Worm (Caenorhabditis elegans): ENCODE results near the gene B0244.9.

The B0244.9 gene

ce11 chrIII:5708024-5708423 is 22.8 kb downstream of the B0244.9 start:
- TF ChIP-seq med-1 (GFP tag; optimal IDR thresholded peaks at IDR 0.05; ENCODE audit: insufficient read depth) (no peak), ztf-29 (GFP tag; IDR thresholded peaks at IDR 0.05) (no peak), ref-1 (GFP tag; conservative IDR thresholded peaks at IDR 0.05) (no peak), cog-1 (tag; optimal IDR thresholded peaks at IDR 0.05) (no peak), ztf-23 (GFP tag; IDR thresholded peaks at IDR 0.05) (no peak), tab-1 (GFP tag; IDR thresholded peaks at IDR 0.05) (no peak), flt-1 (GFP tag; IDR thresholded peaks at IDR 0.05) (no peak), T22C8.4 (GFP tag; IDR thresholded peaks at IDR 0.05) (no peak), klf-2 (GFP tag; conservative IDR thresholded peaks at IDR 0.05) (no peak)

ce11 chrIII:5707546-5707945 is 23.3 kb downstream of the B0244.9 start:
- TF ChIP-seq T22C8.4 (GFP tag; IDR thresholded peaks at IDR 0.05), result no peak
- no peak for TF ChIP-seq ztf-29 (GFP tag; IDR thresholded peaks at IDR 0.05)
- no peak for TF ChIP-seq med-1 (GFP tag; optimal IDR thresholded peaks at IDR 0.05; ENCODE audit: insufficient read depth)
- no peak for TF ChIP-seq flt-1 (GFP tag; IDR thresholded peaks at IDR 0.05)
- no peak for TF ChIP-seq ref-1 (GFP tag; conservative IDR thresholded peaks at IDR 0.05)
- no peak for TF ChIP-seq cog-1 (tag; optimal IDR thresholded peaks at IDR 0.05)

ce11 chrIII:5706077-5706627 is 24.7 kb downstream of the B0244.9 start, which contains the start of gene rpl-23:
TSS of gene rpl-23 (minus strand) at chrIII:5706127.
- TF ChIP-seq ztf-23 (GFP tag; IDR thresholded peaks at IDR 0.05), result no peak
- no peak for TF ChIP-seq klf-2 (GFP tag; conservative IDR thresholded peaks at IDR 0.05)
- TF ChIP-seq flt-1 (GFP tag; IDR thresholded peaks at IDR 0.05), result peak; percentile 66
- no peak for TF ChIP-seq tab-1 (GFP tag; IDR thresholded peaks at IDR 0.05)
- no peak for TF ChIP-seq med-1 (GFP tag; optimal IDR thresholded peaks at IDR 0.05; ENCODE audit: insufficient read depth)
- no peak for TF ChIP-seq ref-1 (GFP tag; conservative IDR thresholded peaks at IDR 0.05)
- peak; percentile 54 for TF ChIP-seq cog-1 (tag; optimal IDR thresholded peaks at IDR 0.05)
- TF ChIP-seq T22C8.4 (GFP tag; IDR thresholded peaks at IDR 0.05), result peak; percentile 96
- no peak for TF ChIP-seq ztf-29 (GFP tag; IDR thresholded peaks at IDR 0.05)

- TF ChIP-seq cog-1 (tag; optimal IDR thresholded peaks at IDR 0.05) (no peak), med-1 (GFP tag; optimal IDR thresholded peaks at IDR 0.05; ENCODE audit: insufficient read depth) (no peak), ztf-29 (GFP tag; IDR thresholded peaks at IDR 0.05) (no peak), tab-1 (GFP tag; IDR thresholded peaks at IDR 0.05) (no peak), flt-1 (GFP tag; IDR thresholded peaks at IDR 0.05) (no peak), klf-2 (GFP tag; conservative IDR thresholded peaks at IDR 0.05) (no peak), ref-1 (GFP tag; conservative IDR thresholded peaks at IDR 0.05) (no peak), T22C8.4 (GFP tag; IDR thresholded peaks at IDR 0.05) (no peak), ztf-23 (GFP tag; IDR thresholded peaks at IDR 0.05) (no peak)
Measured at ce11 chrIII:5705228-5705888, 25.5 kb downstream of the B0244.9 start, which contains the start of gene swp-1. TSS of gene swp-1 (minus strand) at chrIII:5705525.

- TF ChIP-seq med-1 (GFP tag; optimal IDR thresholded peaks at IDR 0.05; ENCODE audit: insufficient read depth), result no peak
- no peak for TF ChIP-seq ztf-29 (GFP tag; IDR thresholded peaks at IDR 0.05)
- TF ChIP-seq tab-1 (GFP tag; IDR thresholded peaks at IDR 0.05), result no peak
- no peak for TF ChIP-seq cog-1 (tag; optimal IDR thresholded peaks at IDR 0.05)
- TF ChIP-seq ztf-23 (GFP tag; IDR thresholded peaks at IDR 0.05), result no peak
- TF ChIP-seq T22C8.4 (GFP tag; IDR thresholded peaks at IDR 0.05), result no peak
- TF ChIP-seq klf-2 (GFP tag; conservative IDR thresholded peaks at IDR 0.05), result no peak
- TF ChIP-seq ref-1 (GFP tag; conservative IDR thresholded peaks at IDR 0.05), result no peak
- TF ChIP-seq flt-1 (GFP tag; IDR thresholded peaks at IDR 0.05), result no peak
Measured at ce11 chrIII:5701491-5701890, 29.3 kb downstream of the B0244.9 start.

- TF ChIP-seq ref-1 (GFP tag; conservative IDR thresholded peaks at IDR 0.05), result no peak
- no peak for TF ChIP-seq T22C8.4 (GFP tag; IDR thresholded peaks at IDR 0.05)
- no peak for TF ChIP-seq klf-2 (GFP tag; conservative IDR thresholded peaks at IDR 0.05)
Measured at ce11 chrIII:5697963-5698730, 32.7 kb downstream of the B0244.9 start, which contains the start of the genes lgg-3 and rgs-5. TSS of gene lgg-3 (minus strand) at chrIII:5698013. TSS of gene rgs-5 (plus strand) at chrIII:5698555.

ce11 chrIII:5697266-5697665 is 33.6 kb downstream of the B0244.9 start, which contains the start of gene B0336.7:
TSS of gene B0336.7 (minus strand) at chrIII:5697366.
- TF ChIP-seq ztf-29 (GFP tag; IDR thresholded peaks at IDR 0.05) (no peak), cog-1 (tag; optimal IDR thresholded peaks at IDR 0.05) (no peak), med-1 (GFP tag; optimal IDR thresholded peaks at IDR 0.05; ENCODE audit: insufficient read depth) (no peak), ref-1 (GFP tag; conservative IDR thresholded peaks at IDR 0.05) (no peak), klf-2 (GFP tag; conservative IDR thresholded peaks at IDR 0.05) (no peak), tab-1 (GFP tag; IDR thresholded peaks at IDR 0.05) (no peak), T22C8.4 (GFP tag; IDR thresholded peaks at IDR 0.05) (no peak), ztf-23 (GFP tag; IDR thresholded peaks at IDR 0.05) (no peak), flt-1 (GFP tag; IDR thresholded peaks at IDR 0.05) (no peak)

- TF ChIP-seq tab-1 (GFP tag; IDR thresholded peaks at IDR 0.05), result no peak
- TF ChIP-seq cog-1 (tag; optimal IDR thresholded peaks at IDR 0.05), result no peak
- TF ChIP-seq flt-1 (GFP tag; IDR thresholded peaks at IDR 0.05), result no peak
- no peak for TF ChIP-seq ztf-29 (GFP tag; IDR thresholded peaks at IDR 0.05)
- no peak for TF ChIP-seq T22C8.4 (GFP tag; IDR thresholded peaks at IDR 0.05)
- TF ChIP-seq med-1 (GFP tag; optimal IDR thresholded peaks at IDR 0.05; ENCODE audit: insufficient read depth), result no peak
- TF ChIP-seq klf-2 (GFP tag; conservative IDR thresholded peaks at IDR 0.05), result no peak
- no peak for TF ChIP-seq ref-1 (GFP tag; conservative IDR thresholded peaks at IDR 0.05)
- no peak for TF ChIP-seq ztf-23 (GFP tag; IDR thresholded peaks at IDR 0.05)
Measured at ce11 chrIII:5693736-5694135, 37.1 kb downstream of the B0244.9 start, which contains the start of gene B0336.13. TSS of gene B0336.13 (plus strand) at chrIII:5694036.

ce11 chrIII:5692690-5693089 is 38.1 kb downstream of the B0244.9 start, which contains the start of the genes abi-1 and arle-14:
TSS of gene abi-1 (minus strand) at chrIII:5692740.
TSS of gene arle-14 (plus strand) at chrIII:5692906.
- TF ChIP-seq ztf-23 (GFP tag; IDR thresholded peaks at IDR 0.05), result no peak
- TF ChIP-seq ztf-29 (GFP tag; IDR thresholded peaks at IDR 0.05), result no peak
- no peak for TF ChIP-seq cog-1 (tag; optimal IDR thresholded peaks at IDR 0.05)
- TF ChIP-seq flt-1 (GFP tag; IDR thresholded peaks at IDR 0.05), result no peak
- TF ChIP-seq med-1 (GFP tag; optimal IDR thresholded peaks at IDR 0.05; ENCODE audit: insufficient read depth), result no peak
- no peak for TF ChIP-seq klf-2 (GFP tag; conservative IDR thresholded peaks at IDR 0.05)
- TF ChIP-seq T22C8.4 (GFP tag; IDR thresholded peaks at IDR 0.05), result no peak
- TF ChIP-seq tab-1 (GFP tag; IDR thresholded peaks at IDR 0.05), result no peak
- no peak for TF ChIP-seq ref-1 (GFP tag; conservative IDR thresholded peaks at IDR 0.05)

Data from whole organism, midembryonic.